Fruit fly (Drosophila melanogaster): Measurements from ENCODE around the gene Mst84Dc.

The Mst84Dc gene

dm6 chr3R:7334613-7335012 lies 29.9 kb downstream of the Mst84Dc start (continued):
- no peak for TF ChIP-seq trem (tag; optimal IDR thresholded peaks at IDR 0.05)
- no peak for TF ChIP-seq CG8388 (GFP tag; optimal IDR thresholded peaks at IDR 0.05)
- TF ChIP-seq Trl (optimal IDR thresholded peaks at IDR 0.05): no peak
- no peak for TF ChIP-seq Trl (GFP tag; optimal IDR thresholded peaks at IDR 0.05)
- no peak for TF ChIP-seq ATbp (GFP tag; optimal IDR thresholded peaks at IDR 0.05)
- TF ChIP-seq Ssrp (tag; optimal IDR thresholded peaks at IDR 0.05): no peak
- TF ChIP-seq unpg (GFP tag; optimal IDR thresholded peaks at IDR 0.05): no peak
- no peak for TF ChIP-seq CG3847 (GFP tag; IDR thresholded peaks at IDR 0.05)
- TF ChIP-seq sima (GFP tag; optimal IDR thresholded peaks at IDR 0.05): no peak
- TF ChIP-seq Sox102F (GFP tag; optimal IDR thresholded peaks at IDR 0.05): peak; percentile 40
- no peak for TF ChIP-seq CG6272 (GFP tag; IDR thresholded peaks at IDR 0.05)
- no peak for TF ChIP-seq pb (GFP tag; optimal IDR thresholded peaks at IDR 0.05)
- no peak for TF ChIP-seq crc (GFP tag; optimal IDR thresholded peaks at IDR 0.05)
- TF ChIP-seq scrt (GFP tag; optimal IDR thresholded peaks at IDR 0.05): peak; percentile 2
- TF ChIP-seq HLH3B (GFP tag; IDR thresholded peaks at IDR 0.05): no peak
- peak; percentile 43; the same call in 1 of the 2 replicates for TF ChIP-seq CG32772 (GFP tag; IDR thresholded peaks at IDR 0.05)
- TF ChIP-seq Mrtf (GFP tag; IDR thresholded peaks at IDR 0.05): no peak
- no peak for TF ChIP-seq sd (tag; optimal IDR thresholded peaks at IDR 0.05)
- TF ChIP-seq ac (GFP tag; optimal IDR thresholded peaks at IDR 0.05): no peak
- TF ChIP-seq dmrt99B (tag; optimal IDR thresholded peaks at IDR 0.05): peak; percentile 55
- TF ChIP-seq CG8089 (GFP tag; optimal IDR thresholded peaks at IDR 0.05): no peak
- TF ChIP-seq hth (optimal IDR thresholded peaks at IDR 0.05): no peak
- TF ChIP-seq pnt (GFP tag; optimal IDR thresholded peaks at IDR 0.05): no peak
- TF ChIP-seq GATAe (GFP tag; conservative IDR thresholded peaks at IDR 0.05): no peak
- no peak for TF ChIP-seq CG14860 (GFP tag; IDR thresholded peaks at IDR 0.05; ENCODE audit: partially characterized antibody)
- no peak for TF ChIP-seq her (GFP tag; optimal IDR thresholded peaks at IDR 0.05)
- TF ChIP-seq ato (GFP tag; IDR thresholded peaks at IDR 0.05; ENCODE audit: partially characterized antibody): no peak
- no peak for TF ChIP-seq repo (GFP tag; optimal IDR thresholded peaks at IDR 0.05)
- TF ChIP-seq CG10543 (GFP tag; optimal IDR thresholded peaks at IDR 0.05): no peak
- TF ChIP-seq caup (GFP tag; optimal IDR thresholded peaks at IDR 0.05; ENCODE audit: severe bottlenecking): peak; percentile 27
- peak; percentile 6 for TF ChIP-seq fd96Cb (tag; optimal IDR thresholded peaks at IDR 0.05)
- TF ChIP-seq CG1024 (GFP tag; IDR thresholded peaks at IDR 0.05): no peak
- TF ChIP-seq CG1832 (GFP tag; optimal IDR thresholded peaks at IDR 0.05): no peak
- TF ChIP-seq aop (GFP tag; IDR thresholded peaks at IDR 0.05): no peak
- no peak for TF ChIP-seq CG31224 (GFP tag; IDR thresholded peaks at IDR 0.05)
- TF ChIP-seq pan (optimal IDR thresholded peaks at IDR 0.05): no peak
- TF ChIP-seq pan (GFP tag; optimal IDR thresholded peaks at IDR 0.05 in 1 of 2, IDR thresholded peaks at IDR 0.05 in 1 of 2): peak in 1 of 2 experiments; percentile 56
- TF ChIP-seq CG8765 (GFP tag; IDR thresholded peaks at IDR 0.05): no peak
- no peak for TF ChIP-seq B-H2 (GFP tag; optimal IDR thresholded peaks at IDR 0.05)
- TF ChIP-seq Dek (tag; optimal IDR thresholded peaks at IDR 0.05): no peak
- 0 out of 3 replicates have a peak, but pooled peaks have one; percentile 29 for TF ChIP-seq ci (GFP tag; IDR thresholded peaks at IDR 0.05)
- TF ChIP-seq sna (GFP tag; IDR thresholded peaks at IDR 0.05; ENCODE audit: partially characterized antibody): no peak
- peak; percentile 38 for TF ChIP-seq CG15514 (GFP tag; optimal IDR thresholded peaks at IDR 0.05)
- no peak for TF ChIP-seq fru (optimal IDR thresholded peaks at IDR 0.05)
- no peak for TF ChIP-seq Nf-YC (tag; optimal IDR thresholded peaks at IDR 0.05)
- peak; percentile 60; the same call in 2 of the 3 replicates for TF ChIP-seq row (GFP tag; IDR thresholded peaks at IDR 0.05)
- no peak; the same call in 1 of the 2 replicates for TF ChIP-seq sob (GFP tag; IDR thresholded peaks at IDR 0.05)
- TF ChIP-seq BEAF-32 (GFP tag; optimal IDR thresholded peaks at IDR 0.05): no peak
- TF ChIP-seq grn (GFP tag; optimal IDR thresholded peaks at IDR 0.05): no peak
- TF ChIP-seq Pdp1 (GFP tag; optimal IDR thresholded peaks at IDR 0.05): no peak
- no peak for TF ChIP-seq slp2 (GFP tag; optimal IDR thresholded peaks at IDR 0.05)
- TF ChIP-seq D19B (GFP tag; optimal IDR thresholded peaks at IDR 0.05): no peak

Data from whole organism, embryonic.